Worm (Caenorhabditis elegans): ENCODE measurements around the gene str-163.

Gene str-163

ce11 chrIV:4960623-4961022, 6.6 kb downstream of the str-163 start, which contains the start of gene str-164:
TSS of gene str-164 (plus strand) at chrIV:4960735.
- TF ChIP-seq hlh-12 (tag; optimal IDR thresholded peaks at IDR 0.05) (no peak), lin-40 (tag; optimal IDR thresholded peaks at IDR 0.05) (no peak), B0035.1 (tag; optimal IDR thresholded peaks at IDR 0.05) (no peak), hrde-1 (tag; optimal IDR thresholded peaks at IDR 0.05; ENCODE audit: borderline replicate concordance) (no peak), lin-54 (GFP tag; optimal IDR thresholded peaks at IDR 0.05) (no peak), ccch-3 (GFP tag; optimal IDR thresholded peaks at IDR 0.05) (no peak), die-1 (tag; optimal IDR thresholded peaks at IDR 0.05) (no peak)

- no peak for TF ChIP-seq mxl-1 (tag; optimal IDR thresholded peaks at IDR 0.05)
- no peak for TF ChIP-seq F10E7.11 (tag; optimal IDR thresholded peaks at IDR 0.05)
- no peak for TF ChIP-seq ztf-18 (tag; optimal IDR thresholded peaks at IDR 0.05)
- no peak for TF ChIP-seq egrh-3 (GFP tag; IDR thresholded peaks at IDR 0.05)
- TF ChIP-seq snpc-4 (GFP tag; optimal IDR thresholded peaks at IDR 0.05): no peak
- no peak for TF ChIP-seq snpc-4 (tag; optimal IDR thresholded peaks at IDR 0.05)
- no peak for TF ChIP-seq nhr-120 (GFP tag; IDR thresholded peaks at IDR 0.05)
- TF ChIP-seq let-526 (GFP tag; IDR thresholded peaks at IDR 0.05): no peak
- TF ChIP-seq F57C9.4 (tag; optimal IDR thresholded peaks at IDR 0.05): no peak
- TF ChIP-seq madf-8 (GFP tag; conservative IDR thresholded peaks at IDR 0.05): no peak
- TF ChIP-seq Y79H2A.3 (GFP tag; conservative IDR thresholded peaks at IDR 0.05): no peak
- TF ChIP-seq rcor-1 (GFP tag; IDR thresholded peaks at IDR 0.05): no peak
- no peak for TF ChIP-seq nfya-2 (GFP tag; IDR thresholded peaks at IDR 0.05)
These were observed 9.8 kb downstream of the str-163 start, which contains the start of gene txt-3 for ce11 chrIV:4963834-4964233. TSS of gene txt-3 (plus strand) at chrIV:4963958.

- TF ChIP-seq unc-130 (GFP tag; optimal IDR thresholded peaks at IDR 0.05) (no peak), cebp-1 (GFP tag; IDR thresholded peaks at IDR 0.05) (no peak), cebp-1 (tag; optimal IDR thresholded peaks at IDR 0.05) (no peak), madf-10 (tag; optimal IDR thresholded peaks at IDR 0.05) (no peak), lsy-27 (tag; optimal IDR thresholded peaks at IDR 0.05; ENCODE audit: borderline replicate concordance, insufficient read depth) (no peak), lin-40 (tag; optimal IDR thresholded peaks at IDR 0.05) (no peak), Y53G8AR.9 (GFP tag; conservative IDR thresholded peaks at IDR 0.05) (no peak), tbp1 (GFP tag; optimal IDR thresholded peaks at IDR 0.05) (no peak), akir-1 (GFP tag; optimal IDR thresholded peaks at IDR 0.05) (no peak), C17E4.6 (GFP tag; IDR thresholded peaks at IDR 0.05) (no peak), B0336.3 (GFP tag; IDR thresholded peaks at IDR 0.05) (no peak), rpc-1 (optimal IDR thresholded peaks at IDR 0.05) (no peak), rpc-1 (tag; optimal IDR thresholded peaks at IDR 0.05) (no peak), egl-44 (GFP tag; IDR thresholded peaks at IDR 0.05) (no peak), cebp-2 (GFP tag; IDR thresholded peaks at IDR 0.05) (no peak), F39B2.1 (GFP tag; IDR thresholded peaks at IDR 0.05) (no peak), snpc-1.3 (tag; optimal IDR thresholded peaks at IDR 0.05; ENCODE audit: insufficient read depth) (no peak), nfya-2 (GFP tag; IDR thresholded peaks at IDR 0.05) (no peak)
These were observed 15.4 kb downstream of the str-163 start, which contains the start of gene Y9C9A.13 for ce11 chrIV:4969419-4969818. TSS of gene Y9C9A.13 (minus strand) at chrIV:4969519.

ce11 chrIV:4975995-4976394, 22.0 kb downstream of the str-163 start, which contains the start of gene Y9C9A.16:
TSS of gene Y9C9A.16 (minus strand) at chrIV:4976125.
- TF ChIP-seq aptf-3 (GFP tag; IDR thresholded peaks at IDR 0.05): no peak
- no peak for TF ChIP-seq pha-4 (tag; optimal IDR thresholded peaks at IDR 0.05)
- TF ChIP-seq tbx-9 (tag; optimal IDR thresholded peaks at IDR 0.05; ENCODE audit: borderline replicate concordance): no peak
- TF ChIP-seq ccch-3 (GFP tag; optimal IDR thresholded peaks at IDR 0.05): no peak
- no peak for TF ChIP-seq aptf-2 (GFP tag; conservative IDR thresholded peaks at IDR 0.05)

All from whole organism, young adult.